Worm (Caenorhabditis elegans) whole organism, young adult: ENCODE measurements around the gene tig-2.

Source experiments
- B0035.1 ChIP-seq: sonication (generic microtip); optimal IDR thresholded peaks from 2 replicates; lab custom pipeline; 2016; ENCODE audit warnings: missing genetic modification characterization, mild to moderate bottlenecking, missing compliant biosample characterization, missing genotype, missing genetic modification reagents
- F22D6.2 ChIP-seq: sonication (generic microtip); optimal IDR thresholded peaks from 2 replicates; lab custom pipeline; 2016; ENCODE audit warnings: mild to moderate bottlenecking, missing genetic modification characterization, missing compliant biosample characterization
- F39B2.1 ChIP-seq: fragments of 200-800 bp; sonication (Bioruptor generic); IDR thresholded peaks from 2 replicates; pipeline ENCODE4 v1.3.6; 2022; ENCODE audit warnings: missing genetic modification reagents, missing genetic modification characterization, missing compliant biosample characterization
- F49E8.2 ChIP-seq: sonication (generic microtip); optimal IDR thresholded peaks from 3 replicates; lab custom pipeline; 2017; ENCODE audit warnings: missing genetic modification characterization, mild to moderate bottlenecking, missing compliant biosample characterization, antibody characterized with exemption, moderate library complexity; ENCODE audit not compliant: insufficient read depth
- F57C9.4 ChIP-seq: sonication (generic microtip); optimal IDR thresholded peaks from 2 replicates; lab custom pipeline; 2017; ENCODE audit warnings: mild to moderate bottlenecking, missing genetic modification characterization, missing compliant biosample characterization
- K11D2.4 ChIP-seq: fragments of 200-800 bp; sonication (Bioruptor generic); IDR thresholded peaks from 2 replicates; pipeline ENCODE4 v1.3.6; 2022; ENCODE audit warnings: missing genetic modification reagents, missing genetic modification characterization, missing compliant biosample characterization
- aptf-3 ChIP-seq: fragments of 200-800 bp; sonication (Bioruptor generic); IDR thresholded peaks from 2 replicates; pipeline ENCODE4 v1.3.6; 2022; ENCODE audit warnings: missing genetic modification characterization, missing compliant biosample characterization
- athp-1 ChIP-seq: sonication (generic microtip); optimal IDR thresholded peaks from 2 replicates; lab custom pipeline; 2017; ENCODE audit warnings: mild to moderate bottlenecking, missing genetic modification characterization, missing compliant biosample characterization
- attf-3 ChIP-seq: fragments of 200-800 bp; sonication (Bioruptor generic); conservative IDR thresholded peaks from 2 replicates; pipeline ENCODE4 v1.3.6; 2022; ENCODE audit warnings: missing genetic modification reagents, missing genetic modification characterization, missing compliant biosample characterization
- ccch-3 ChIP-seq: fragments of 200-800 bp; sonication (Bioruptor generic); optimal IDR thresholded peaks from 2 replicates; lab custom pipeline; 2018; ENCODE audit warnings: mild to moderate bottlenecking, missing genetic modification characterization, missing compliant biosample characterization
- cebp-1 ChIP-seq, 2 experiments: fragments of 200-800 bp in 1 of 2; sonication (Bioruptor generic) in 1 of 2; sonication (generic microtip) in 1 of 2; IDR thresholded peaks in 1 of 2; optimal IDR thresholded peaks in 1 of 2; 2 replicates each; pipeline versions ENCODE4 v1.3.6 to Lab custom; 2017 to 2022; ENCODE audit warnings: missing compliant biosample characterization in 2 of 2, missing genetic modification characterization in 2 of 2, mild to moderate bottlenecking in 1 of 2, missing genetic modification reagents in 1 of 2, moderate library complexity in 1 of 2
- dox-1 ChIP-seq: fragments of 200-800 bp; sonication (Bioruptor generic); IDR thresholded peaks from 2 replicates; pipeline ENCODE4 v1.3.6; 2022; ENCODE audit warnings: missing genetic modification reagents, missing genetic modification characterization, missing compliant biosample characterization
- dpl-1 ChIP-seq: fragments of 150-350 bp; optimal IDR thresholded peaks from 2 replicates; lab custom pipeline; 2014; ENCODE audit warnings: missing biosample characterization, missing genetic modification reagents, missing genetic modification characterization
- fkh-3 ChIP-seq: sonication (generic microtip); optimal IDR thresholded peaks from 2 replicates; lab custom pipeline; 2016; ENCODE audit warnings: mild to moderate bottlenecking, missing genetic modification characterization, missing compliant biosample characterization
- hmg-1.2 ChIP-seq: fragments of 200-800 bp; sonication (Bioruptor generic); IDR thresholded peaks from 2 replicates; pipeline ENCODE4 v1.3.6; 2022; ENCODE audit warnings: missing genetic modification reagents, missing genetic modification characterization, missing compliant biosample characterization
- hmg-20 ChIP-seq: fragments of 200-800 bp; sonication (Bioruptor generic); IDR thresholded peaks from 2 replicates; pipeline ENCODE4 v1.3.6; 2022; ENCODE audit warnings: missing genetic modification reagents, missing genetic modification characterization, missing compliant biosample characterization
- hsf-1 ChIP-seq: fragments of 200-800 bp; sonication (Bioruptor generic); IDR thresholded peaks from 2 replicates; pipeline ENCODE4 v1.3.6; 2022; ENCODE audit warnings: missing genetic modification reagents, missing genetic modification characterization, missing compliant biosample characterization
- lag-1 ChIP-seq: fragments of 200-800 bp; sonication (Bioruptor generic); IDR thresholded peaks from 2 replicates; pipeline ENCODE4 v1.3.6; 2022; ENCODE audit warnings: missing genetic modification reagents, missing genetic modification characterization, missing compliant biosample characterization
- let-526 ChIP-seq: fragments of 200-800 bp; sonication (Bioruptor generic); IDR thresholded peaks from 2 replicates; pipeline ENCODE4 v1.3.6; 2022; ENCODE audit warnings: missing genetic modification reagents, missing genetic modification characterization, missing compliant biosample characterization
- madf-3 ChIP-seq: fragments of 200-800 bp; sonication (Bioruptor generic); IDR thresholded peaks from 2 replicates; pipeline ENCODE4 v1.3.6; 2022; ENCODE audit warnings: missing genetic modification reagents, missing genetic modification characterization, missing compliant biosample characterization
- madf-6 ChIP-seq: fragments of 200-800 bp; sonication (Bioruptor generic); IDR thresholded peaks from 2 replicates; pipeline ENCODE4 v1.3.6; 2022; ENCODE audit warnings: missing genetic modification reagents, missing genetic modification characterization, missing compliant biosample characterization
- mxl-1 ChIP-seq: sonication (generic microtip); optimal IDR thresholded peaks from 2 replicates; lab custom pipeline; 2016; ENCODE audit warnings: missing genetic modification characterization, missing compliant biosample characterization
- nfya-1 ChIP-seq: sonication (generic microtip); optimal IDR thresholded peaks from 2 replicates; lab custom pipeline; 2017; ENCODE audit warnings: antibody characterized with exemption, missing compliant biosample characterization, missing genetic modification characterization, borderline replicate concordance; ENCODE audit not compliant: insufficient read depth
- nhr-80 ChIP-seq: sonication (generic microtip); optimal IDR thresholded peaks from 2 replicates; lab custom pipeline; 2016; ENCODE audit warnings: missing genetic modification characterization, missing compliant biosample characterization
- pbrm-1 ChIP-seq: fragments of 200-800 bp; sonication (Bioruptor generic); IDR thresholded peaks from 2 replicates; pipeline ENCODE4 v1.3.6; 2022; ENCODE audit warnings: missing genetic modification reagents, missing genetic modification characterization, missing compliant biosample characterization
- repo-1 ChIP-seq: sonication (generic microtip); optimal IDR thresholded peaks from 2 replicates; lab custom pipeline; 2017; ENCODE audit warnings: mild to moderate bottlenecking, missing genetic modification characterization, missing compliant biosample characterization
- sdz-38 ChIP-seq: sonication (generic microtip); optimal IDR thresholded peaks from 2 replicates; lab custom pipeline; 2016; ENCODE audit warnings: missing genotype, missing genetic modification characterization, missing compliant biosample characterization
- snpc-4 ChIP-seq, 5 experiments: fragments of 150-350 bp in 1 of 5; sonication (generic microtip) in 4 of 5; optimal IDR thresholded peaks; 2 replicates each; lab custom pipeline; 2014 to 2018; ENCODE audit warnings: missing genetic modification characterization in 5 of 5, missing biosample characterization in 3 of 5, antibody characterized with exemption in 2 of 5, mild to moderate bottlenecking in 2 of 5, missing compliant biosample characterization in 2 of 5, missing genotype in 2 of 5, moderate library complexity in 2 of 5, missing genetic modification reagents in 1 of 5
- sptf-2 ChIP-seq: fragments of 200-800 bp; sonication (Bioruptor generic); optimal IDR thresholded peaks from 2 replicates; lab custom pipeline; 2018; ENCODE audit warnings: mild to moderate bottlenecking, missing genetic modification characterization, missing compliant biosample characterization
- tbp1 ChIP-seq: fragments of 200-800 bp; sonication (Bioruptor generic); optimal IDR thresholded peaks from 2 replicates; lab custom pipeline; 2018; ENCODE audit warnings: mild to moderate bottlenecking, missing genetic modification characterization, missing compliant biosample characterization
- zim-3 ChIP-seq: sonication (generic microtip); optimal IDR thresholded peaks from 2 replicates; lab custom pipeline; 2017; ENCODE audit warnings: mild to moderate bottlenecking, missing genetic modification characterization, moderate library complexity, missing compliant biosample characterization
- ztf-6 ChIP-seq: fragments of 200-800 bp; sonication (Bioruptor generic); IDR thresholded peaks from 2 replicates; pipeline ENCODE4 v1.3.6; 2022; ENCODE audit warnings: missing genetic modification reagents, missing genetic modification characterization, missing compliant biosample characterization

The tig-2 gene

DNA sequence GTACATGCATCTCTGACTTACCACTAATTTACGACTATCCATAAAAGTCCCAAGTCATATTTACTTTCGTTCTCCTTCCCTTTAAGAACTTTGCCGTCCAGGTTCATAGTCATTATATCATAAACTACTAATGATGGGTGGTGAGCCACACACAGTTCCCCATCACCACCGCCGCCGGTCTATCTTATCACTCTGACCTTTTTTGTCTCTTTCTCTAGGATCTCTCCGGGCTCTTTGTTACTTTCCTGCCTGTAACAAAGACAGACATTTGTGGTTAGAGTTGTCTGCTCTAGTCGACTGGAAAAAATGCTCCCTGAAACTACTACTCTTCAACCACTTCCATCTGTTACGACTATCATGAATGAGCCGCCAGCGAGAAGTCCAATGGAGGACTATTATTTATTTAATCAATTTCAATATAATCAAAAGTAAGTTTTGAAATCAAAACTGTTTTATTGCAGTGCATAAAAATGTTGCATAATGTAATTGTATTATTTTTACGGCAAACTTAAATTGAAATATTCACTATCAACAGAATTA is 40.5 kb upstream of the tig-2 start, which contains the start of gene elt-7:
Gene elt-7, plus strand, starts transcription at position 263 of the 540 bp plus-strand sequence.
- 0 out of 2 replicates have a peak, but pooled peaks have one; percentile 17 for TF ChIP-seq lag-1 (GFP tag; lab: Robert Waterston, UW)
- TF ChIP-seq nfya-1 (tag; lab: Kevin White, UChicago) = no peak
- no peak for TF ChIP-seq F49E8.2
- TF ChIP-seq dox-1 (GFP tag; lab: Robert Waterston, UW) = 0 out of 2 replicates have a peak, but pooled peaks have one; percentile 7
- TF ChIP-seq F22D6.2 (tag; lab: Kevin White, UChicago) = no peak
- peak; percentile 77 for TF ChIP-seq nhr-80 (tag; lab: Kevin White, UChicago)

- TF ChIP-seq ztf-6 (GFP tag; lab: Robert Waterston, UW) = no peak
- no peak for TF ChIP-seq zim-3 (tag; lab: Kevin White, UChicago)
- no peak for TF ChIP-seq fkh-3 (tag; lab: Kevin White, UChicago)
- no peak for TF ChIP-seq athp-1 (tag; lab: Kevin White, UChicago)
- TF ChIP-seq sdz-38 (tag; lab: Kevin White, UChicago) = no peak
- TF ChIP-seq dpl-1 (GFP tag; lab: Kevin White, UChicago) = no peak
- no peak for TF ChIP-seq cebp-1 (GFP tag; IDR thresholded peaks at IDR 0.05; lab: Robert Waterston, UW)
- no peak for TF ChIP-seq cebp-1 (tag; optimal IDR thresholded peaks at IDR 0.05; lab: Kevin White, UChicago)
- no peak for TF ChIP-seq hmg-20
- TF ChIP-seq K11D2.4 (GFP tag; lab: Robert Waterston, UW) = no peak
- TF ChIP-seq sptf-2 (GFP tag; lab: Kevin White, UChicago) = no peak
- no peak for TF ChIP-seq lag-1 (GFP tag; lab: Robert Waterston, UW)
- TF ChIP-seq madf-6 (GFP tag; lab: Robert Waterston, UW) = no peak
- TF ChIP-seq tbp1 (GFP tag; lab: Kevin White, UChicago) = no peak
- TF ChIP-seq repo-1 = no peak
- TF ChIP-seq, all 124 proteins: peak for 0
Measured at ce11 chrV:4769633-4770032, 39.7 kb upstream of the tig-2 start, which contains the start of gene C18G1.9. Gene C18G1.9, minus strand, starts transcription at chrV:4769733.

DNA sequence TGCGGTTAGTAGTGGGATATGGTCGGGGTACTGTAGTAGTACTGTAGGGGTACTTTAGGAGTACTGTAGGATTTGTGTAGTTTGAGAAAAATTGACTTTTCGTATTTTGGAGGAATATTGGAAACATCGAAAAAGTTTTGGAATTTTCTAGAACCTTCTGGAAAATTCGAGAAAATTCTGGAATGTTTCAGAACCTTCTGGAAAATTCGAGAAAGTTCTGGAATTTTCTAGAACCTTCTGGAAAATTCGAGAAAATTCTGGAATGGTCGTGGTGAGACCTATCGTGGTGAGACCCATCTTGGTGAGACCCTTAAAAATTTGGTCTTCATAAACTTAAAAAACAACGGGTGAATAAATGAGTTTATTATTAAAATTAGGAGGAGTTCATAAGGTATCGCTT is 37.6 kb upstream of the tig-2 start:
- peak; percentile 94 for TF ChIP-seq hsf-1 (GFP tag; lab: Robert Waterston, UW)

- TF ChIP-seq madf-3 (no peak), snpc-4 (GFP tag; optimal IDR thresholded peaks at IDR 0.05; lab: Kevin White, UChicago) (no peak), snpc-4 (tag; optimal IDR thresholded peaks at IDR 0.05; lab: Kevin White, UChicago) (no peak), dpl-1 (GFP tag; lab: Kevin White, UChicago) (no peak), attf-3 (no peak), fkh-3 (tag; lab: Kevin White, UChicago) (no peak), pbrm-1 (GFP tag; lab: Robert Waterston, UW) (no peak), F22D6.2 (tag; lab: Kevin White, UChicago) (no peak), ccch-3 (no peak), let-526 (no peak), aptf-3 (GFP tag; lab: Robert Waterston, UW) (no peak), hmg-1.2 (GFP tag; lab: Robert Waterston, UW) (no peak), B0035.1 (tag; lab: Kevin White, UChicago) (no peak), F57C9.4 (tag; lab: Kevin White, UChicago) (no peak), mxl-1 (tag; lab: Kevin White, UChicago) (no peak), F39B2.1 (GFP tag; lab: Robert Waterston, UW) (no peak)
Measured at ce11 chrV:4766501-4766900, 36.5 kb upstream of the tig-2 start, which contains the start of gene C18G1.8. Gene C18G1.8, minus strand, starts transcription at chrV:4766601.
